Worm (Caenorhabditis elegans): ENCODE data around the gene mrpl-36.

mrpl-36 gene

DNA sequence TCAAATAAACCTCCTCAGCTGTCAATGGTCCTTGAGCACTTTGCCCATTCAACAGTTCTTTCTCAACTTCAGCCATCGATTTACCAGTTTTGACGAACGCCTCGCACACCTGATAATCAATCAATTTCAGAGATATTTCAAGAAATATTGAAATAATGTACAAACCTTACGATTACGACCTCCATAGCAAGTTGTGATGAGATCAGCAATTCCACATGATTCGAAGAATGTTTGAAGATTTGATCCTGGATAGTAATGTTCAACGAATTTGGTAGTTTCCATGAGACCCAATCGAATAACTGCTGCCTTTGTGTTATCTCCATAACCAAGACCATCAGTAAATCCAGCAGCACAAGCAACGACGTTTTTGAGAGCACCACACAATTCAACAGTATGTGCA lies 7.0 kb upstream of the mrpl-36 start:
- TF ChIP-seq ztf-23 (GFP tag; IDR thresholded peaks at IDR 0.05) (no peak), tab-1 (GFP tag; IDR thresholded peaks at IDR 0.05) (no peak)

DNA sequence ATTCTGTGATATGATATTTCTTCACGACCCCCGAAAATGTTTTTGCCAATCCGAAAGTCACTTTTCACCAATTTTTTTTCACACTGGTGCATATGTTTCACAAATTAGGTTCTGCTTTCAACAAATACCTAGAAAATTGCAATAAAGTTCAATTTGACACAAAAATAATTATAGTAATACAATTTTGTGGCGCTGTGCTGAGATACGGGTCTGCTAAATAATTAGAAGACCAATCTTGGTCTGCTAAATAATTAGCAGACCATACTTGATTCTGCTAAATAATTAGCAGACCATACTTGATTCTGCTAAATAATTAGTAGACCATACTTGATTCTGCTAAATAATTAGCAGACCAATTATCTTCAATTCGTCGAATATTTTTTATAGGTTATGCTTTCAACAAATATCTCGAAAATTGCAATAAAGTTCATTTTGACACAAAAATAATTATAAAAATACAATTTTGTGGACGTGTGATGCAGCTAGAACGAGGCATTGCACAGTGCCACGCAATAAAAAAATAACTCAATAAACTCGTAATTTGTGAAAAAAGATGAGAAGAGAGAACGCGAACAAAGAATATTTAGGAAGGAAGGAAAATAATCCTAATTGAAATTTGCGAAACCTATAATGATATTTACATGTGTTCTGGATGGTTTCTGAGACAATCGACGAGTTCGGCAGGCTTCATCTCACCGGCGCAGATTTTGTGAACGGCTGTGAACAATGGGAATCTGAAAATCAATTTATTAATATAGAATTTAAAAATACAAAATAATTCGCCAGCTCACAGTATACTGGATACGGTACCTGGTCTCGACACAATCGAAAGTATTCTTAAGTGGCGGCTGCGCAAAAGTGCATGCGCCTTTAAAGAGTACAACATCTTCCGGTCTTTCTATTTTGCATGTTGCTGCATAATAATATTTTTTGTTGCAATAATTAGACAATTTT lies 6.0 kb upstream of the mrpl-36 start:
- TF ChIP-seq klf-2 (GFP tag; conservative IDR thresholded peaks at IDR 0.05) (no peak), cog-1 (tag; optimal IDR thresholded peaks at IDR 0.05) (no peak)

DNA sequence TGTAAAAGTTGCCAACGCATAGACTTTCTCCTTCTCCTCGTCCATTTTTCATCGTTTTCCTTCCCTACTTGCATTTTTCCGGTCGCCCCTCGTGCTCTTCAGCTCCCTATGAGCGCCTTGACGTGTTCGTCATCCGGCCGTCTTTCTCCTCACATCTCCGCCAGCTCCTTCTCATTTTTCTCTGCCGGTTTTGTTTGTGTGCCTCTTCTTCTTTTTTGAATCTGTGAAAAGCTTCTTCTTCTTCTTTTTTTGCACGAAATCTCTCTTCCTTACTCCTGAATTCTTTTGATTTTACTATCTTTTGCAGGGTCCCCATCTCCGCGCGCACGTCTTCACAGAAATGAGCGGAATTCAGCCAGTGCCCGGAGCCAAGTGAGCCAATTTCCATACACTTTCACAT lies 3.6 kb upstream of the mrpl-36 start, which contains the start of gene K11H3.3:
Gene K11H3.3, plus strand, starts transcription at position 308 of the 400 bp plus-strand sequence.
- no peak for TF ChIP-seq ztf-23 (GFP tag; IDR thresholded peaks at IDR 0.05)
- TF ChIP-seq med-1 (GFP tag; optimal IDR thresholded peaks at IDR 0.05; ENCODE audit: insufficient read depth), result no peak
- TF ChIP-seq flt-1 (GFP tag; IDR thresholded peaks at IDR 0.05), result no peak
- no peak for TF ChIP-seq tab-1 (GFP tag; IDR thresholded peaks at IDR 0.05)
- TF ChIP-seq ref-1 (GFP tag; conservative IDR thresholded peaks at IDR 0.05), result no peak
- TF ChIP-seq T22C8.4 (GFP tag; IDR thresholded peaks at IDR 0.05), result no peak
- no peak for TF ChIP-seq ztf-29 (GFP tag; IDR thresholded peaks at IDR 0.05)
- no peak for TF ChIP-seq klf-2 (GFP tag; conservative IDR thresholded peaks at IDR 0.05)
- TF ChIP-seq cog-1 (tag; optimal IDR thresholded peaks at IDR 0.05), result no peak

DNA sequence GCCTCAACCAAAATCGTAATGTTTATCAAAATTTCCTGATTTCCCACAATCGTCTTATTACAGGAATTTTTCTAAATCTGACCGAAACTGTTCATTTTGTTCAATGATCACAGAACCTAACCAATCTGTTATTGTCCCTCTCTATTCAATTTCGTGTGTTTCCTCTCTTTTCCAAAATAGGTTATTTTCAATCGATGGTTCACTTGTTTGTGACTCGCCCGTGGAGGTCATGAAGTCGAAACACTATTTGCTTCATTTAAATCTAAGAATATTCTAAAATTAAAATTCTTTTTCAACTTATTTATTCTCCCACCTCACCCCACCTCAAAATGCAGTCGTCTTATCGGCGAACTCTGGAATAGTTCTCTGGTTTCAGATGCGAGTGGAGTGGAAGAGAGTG lies 3.0 kb upstream of the mrpl-36 start:
- TF ChIP-seq tab-1 (GFP tag; IDR thresholded peaks at IDR 0.05) (no peak), med-1 (GFP tag; optimal IDR thresholded peaks at IDR 0.05; ENCODE audit: insufficient read depth) (no peak), ref-1 (GFP tag; conservative IDR thresholded peaks at IDR 0.05) (no peak), ztf-29 (GFP tag; IDR thresholded peaks at IDR 0.05) (no peak), cog-1 (tag; optimal IDR thresholded peaks at IDR 0.05) (no peak), flt-1 (GFP tag; IDR thresholded peaks at IDR 0.05) (no peak), T22C8.4 (GFP tag; IDR thresholded peaks at IDR 0.05) (no peak), klf-2 (GFP tag; conservative IDR thresholded peaks at IDR 0.05) (no peak), ztf-23 (GFP tag; IDR thresholded peaks at IDR 0.05) (no peak)

DNA sequence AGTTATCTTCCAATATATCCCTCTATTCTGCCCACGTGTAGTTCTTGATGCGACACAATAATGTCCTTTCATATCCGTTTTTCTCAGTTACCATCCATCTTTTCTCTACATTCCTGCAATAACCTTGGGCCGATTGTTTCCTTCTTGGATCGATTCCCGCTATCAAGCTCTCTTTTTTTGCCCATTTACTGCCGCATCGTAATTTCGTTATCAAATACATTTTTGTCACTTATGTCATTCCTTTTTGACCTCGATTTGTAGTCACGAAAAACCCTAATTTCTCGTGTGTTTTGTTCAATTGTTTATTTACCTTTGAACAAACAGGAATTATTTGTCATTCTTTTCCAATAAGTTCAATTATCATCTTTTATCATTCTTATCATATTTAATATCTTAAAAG lies 2.0 kb upstream of the mrpl-36 start:
- TF ChIP-seq flt-1 (GFP tag; IDR thresholded peaks at IDR 0.05), result no peak
- no peak for TF ChIP-seq cog-1 (tag; optimal IDR thresholded peaks at IDR 0.05)
- no peak for TF ChIP-seq T22C8.4 (GFP tag; IDR thresholded peaks at IDR 0.05)
- TF ChIP-seq ref-1 (GFP tag; conservative IDR thresholded peaks at IDR 0.05), result no peak
- TF ChIP-seq ztf-23 (GFP tag; IDR thresholded peaks at IDR 0.05), result no peak
- no peak for TF ChIP-seq med-1 (GFP tag; optimal IDR thresholded peaks at IDR 0.05; ENCODE audit: insufficient read depth)
- no peak for TF ChIP-seq ztf-29 (GFP tag; IDR thresholded peaks at IDR 0.05)
- TF ChIP-seq klf-2 (GFP tag; conservative IDR thresholded peaks at IDR 0.05), result no peak
- no peak for TF ChIP-seq tab-1 (GFP tag; IDR thresholded peaks at IDR 0.05)

- peak; percentile 76 for TF ChIP-seq klf-2 (GFP tag; conservative IDR thresholded peaks at IDR 0.05)
- peak; percentile 68 for TF ChIP-seq ztf-23 (GFP tag; IDR thresholded peaks at IDR 0.05)
- TF ChIP-seq ref-1 (GFP tag; conservative IDR thresholded peaks at IDR 0.05), result peak; percentile 62
- peak; percentile 84 for TF ChIP-seq tab-1 (GFP tag; IDR thresholded peaks at IDR 0.05)
- TF ChIP-seq ztf-29 (GFP tag; IDR thresholded peaks at IDR 0.05), result peak; percentile 65
- peak; percentile 60 for TF ChIP-seq T22C8.4 (GFP tag; IDR thresholded peaks at IDR 0.05)
- peak; percentile 88 for TF ChIP-seq flt-1 (GFP tag; IDR thresholded peaks at IDR 0.05)
These were observed 1.2 kb upstream of the mrpl-36 start for ce11 chrIII:9849111-9849510.

DNA sequence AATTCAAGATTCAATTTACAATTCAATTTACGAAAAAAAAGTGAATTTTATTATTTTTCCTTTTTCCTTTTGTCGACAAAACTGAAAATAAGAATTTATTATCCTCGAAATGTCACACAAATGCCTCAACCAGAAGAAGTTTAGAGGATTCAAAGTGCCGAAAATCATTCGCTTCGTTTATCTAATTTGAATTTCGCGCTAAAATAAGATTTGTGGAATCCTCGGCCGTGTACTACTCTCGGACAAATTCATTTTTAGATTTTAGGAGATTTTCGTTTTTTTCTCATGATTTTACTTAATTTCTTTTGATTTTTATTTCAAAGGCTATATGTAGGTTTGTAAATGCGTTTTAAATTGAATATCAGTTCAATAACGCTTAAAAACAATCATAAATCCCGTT lies 687 bp upstream of the mrpl-36 start:
- TF ChIP-seq tab-1 (GFP tag; IDR thresholded peaks at IDR 0.05) (no peak), ref-1 (GFP tag; conservative IDR thresholded peaks at IDR 0.05) (no peak)

DNA sequence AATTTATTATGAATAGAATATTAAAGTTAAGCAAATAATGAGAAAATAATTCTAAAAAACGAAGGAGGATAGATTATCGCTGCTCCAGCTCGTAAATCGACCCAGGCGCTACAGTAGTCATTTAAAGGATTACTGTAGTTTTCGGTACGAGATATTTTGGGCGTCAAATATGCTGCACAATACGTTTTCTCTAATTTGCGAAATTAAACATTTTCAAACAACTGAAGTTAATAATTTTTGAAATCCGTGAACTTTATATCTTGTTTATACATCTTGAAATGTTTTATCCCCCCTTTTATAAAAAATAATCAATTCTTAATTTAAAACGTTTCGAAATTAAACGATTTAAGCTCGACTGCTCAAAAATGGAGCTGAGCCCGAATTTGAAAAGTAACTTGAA lies 1.8 kb downstream of the mrpl-36 start, which contains the start of gene K11H3.2:
Gene K11H3.2, plus strand, starts transcription at position 301 of the 400 bp plus-strand sequence.
- TF ChIP-seq tab-1 (GFP tag; IDR thresholded peaks at IDR 0.05) (no peak), ref-1 (GFP tag; conservative IDR thresholded peaks at IDR 0.05) (no peak), klf-2 (GFP tag; conservative IDR thresholded peaks at IDR 0.05) (no peak), ztf-23 (GFP tag; IDR thresholded peaks at IDR 0.05) (no peak), cog-1 (tag; optimal IDR thresholded peaks at IDR 0.05) (no peak), ztf-29 (GFP tag; IDR thresholded peaks at IDR 0.05) (no peak), med-1 (GFP tag; optimal IDR thresholded peaks at IDR 0.05; ENCODE audit: insufficient read depth) (no peak), T22C8.4 (GFP tag; IDR thresholded peaks at IDR 0.05) (no peak), flt-1 (GFP tag; IDR thresholded peaks at IDR 0.05) (no peak)

DNA sequence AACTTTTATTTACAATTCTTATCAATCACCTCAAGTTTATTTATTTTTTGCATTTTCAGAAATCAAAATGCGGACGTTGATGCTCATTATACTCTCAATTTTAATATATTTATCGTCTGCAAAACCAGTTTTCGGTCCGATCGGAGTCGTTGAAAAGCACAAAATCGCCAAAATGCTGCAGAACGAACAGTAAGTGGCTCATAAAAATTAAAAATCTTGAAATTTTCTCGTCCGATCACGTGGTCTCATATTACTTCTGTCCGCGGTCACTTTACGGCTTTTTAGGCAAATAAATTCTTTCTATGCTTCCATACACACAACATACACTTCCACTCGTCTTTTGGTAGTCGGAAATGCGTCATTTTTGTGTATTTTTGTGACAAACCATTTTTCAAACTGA lies 4.2 kb downstream of the mrpl-36 start, which contains the start of gene K11H3.5:
Gene K11H3.5, plus strand, starts transcription at position 54 of the 400 bp plus-strand sequence.
- TF ChIP-seq flt-1 (GFP tag; IDR thresholded peaks at IDR 0.05) (no peak), ztf-23 (GFP tag; IDR thresholded peaks at IDR 0.05) (no peak), med-1 (GFP tag; optimal IDR thresholded peaks at IDR 0.05; ENCODE audit: insufficient read depth) (no peak), T22C8.4 (GFP tag; IDR thresholded peaks at IDR 0.05) (no peak), cog-1 (tag; optimal IDR thresholded peaks at IDR 0.05) (no peak), tab-1 (GFP tag; IDR thresholded peaks at IDR 0.05) (no peak), klf-2 (GFP tag; conservative IDR thresholded peaks at IDR 0.05) (no peak), ztf-29 (GFP tag; IDR thresholded peaks at IDR 0.05) (no peak)

- no peak for TF ChIP-seq flt-1 (GFP tag; IDR thresholded peaks at IDR 0.05)
- no peak for TF ChIP-seq ztf-29 (GFP tag; IDR thresholded peaks at IDR 0.05)
- no peak for TF ChIP-seq ztf-23 (GFP tag; IDR thresholded peaks at IDR 0.05)
- TF ChIP-seq klf-2 (GFP tag; conservative IDR thresholded peaks at IDR 0.05), result no peak
- no peak for TF ChIP-seq ref-1 (GFP tag; conservative IDR thresholded peaks at IDR 0.05)
- no peak for TF ChIP-seq med-1 (GFP tag; optimal IDR thresholded peaks at IDR 0.05; ENCODE audit: insufficient read depth)
- TF ChIP-seq cog-1 (tag; optimal IDR thresholded peaks at IDR 0.05), result no peak
- TF ChIP-seq T22C8.4 (GFP tag; IDR thresholded peaks at IDR 0.05), result no peak
- no peak for TF ChIP-seq tab-1 (GFP tag; IDR thresholded peaks at IDR 0.05)
These were observed 13.0 kb downstream of the mrpl-36 start, which contains the start of gene K11H3.8 for ce11 chrIII:9834888-9835287. TSS of gene K11H3.8 (plus strand) at chrIII:9835188.

Measured in whole organism, midembryonic.